Fruit fly (Drosophila melanogaster) whole organism, embryonic: ENCODE data around the gene lectin-28C.

Experiments
- ATbp ChIP-seq: fragments of 200-800 bp; sonication (Bioruptor generic); optimal IDR thresholded peaks from 2 replicates; lab custom pipeline; 2017; ENCODE audit warnings: missing biosample characterization, mild to moderate bottlenecking, missing genetic modification characterization, missing genetic modification reagents
- CG10431 ChIP-seq: fragments of 200-800 bp; sonication (Bioruptor generic); optimal IDR thresholded peaks from 3 replicates; lab custom pipeline; 2018; ENCODE audit warnings: missing biosample characterization, mild to moderate bottlenecking, missing genetic modification characterization
- CG10654 ChIP-seq: fragments of 200-800 bp; sonication (Bioruptor generic); optimal IDR thresholded peaks from 2 replicates; lab custom pipeline; 2016; ENCODE audit warnings: missing biosample characterization, missing genetic modification characterization
- CG11504 ChIP-seq: fragments of 200-800 bp; sonication (Bioruptor generic); optimal IDR thresholded peaks from 3 replicates; lab custom pipeline; 2019; ENCODE audit warnings: missing biosample characterization, mild to moderate bottlenecking, missing genetic modification characterization, moderate library complexity
- CG12659 ChIP-seq: fragments of 200-800 bp; sonication (Bioruptor generic); optimal IDR thresholded peaks from 3 replicates; lab custom pipeline; 2017; ENCODE audit warnings: mild to moderate bottlenecking, missing biosample characterization, missing genetic modification reagents, missing genetic modification characterization
- CG14667 ChIP-seq: fragments of 200-800 bp; sonication (Bioruptor generic); IDR thresholded peaks from 2 replicates; pipeline ENCODE4 v1.3.6; 2022; ENCODE audit warnings: missing biosample characterization, missing genetic modification characterization
- CG15011 ChIP-seq: fragments of 200-800 bp; sonication (Bioruptor generic); optimal IDR thresholded peaks from 3 replicates; lab custom pipeline; 2018; ENCODE audit warnings: missing biosample characterization, mild to moderate bottlenecking, missing genetic modification characterization
- CG15269 ChIP-seq: fragments of 200-800 bp; sonication (Bioruptor generic); optimal IDR thresholded peaks from 2 replicates; lab custom pipeline; 2018; ENCODE audit warnings: missing biosample characterization, mild to moderate bottlenecking, missing genetic modification characterization, moderate library complexity
- CG15696 ChIP-seq: fragments of 200-800 bp; sonication (Bioruptor generic); optimal IDR thresholded peaks from 2 replicates; lab custom pipeline; 2019; ENCODE audit warnings: missing biosample characterization, mild to moderate bottlenecking, missing genetic modification characterization, moderate library complexity
- CG2120 ChIP-seq: fragments of 200-800 bp; sonication (Bioruptor generic); optimal IDR thresholded peaks from 3 replicates; lab custom pipeline; 2016; ENCODE audit warnings: missing biosample characterization, missing genetic modification characterization
- CG2875 ChIP-seq: fragments of 200-800 bp; sonication (Bioruptor generic); optimal IDR thresholded peaks from 2 replicates; lab custom pipeline; 2017; ENCODE audit warnings: missing biosample characterization, mild to moderate bottlenecking, missing genetic modification characterization, missing genetic modification reagents
- CG32772 ChIP-seq: fragments of 200-800 bp; sonication (Bioruptor generic); IDR thresholded peaks from 2 replicates; pipeline ENCODE4 v1.3.6; 2022; ENCODE audit warnings: missing biosample characterization, missing genetic modification characterization
- CG7556 ChIP-seq: fragments of 200-800 bp; sonication (Bioruptor generic); optimal IDR thresholded peaks from 2 replicates; lab custom pipeline; 2017; ENCODE audit warnings: missing biosample characterization, mild to moderate bottlenecking, missing genetic modification characterization
- CG9932 ChIP-seq: fragments of 200-800 bp; sonication (Bioruptor generic); IDR thresholded peaks from 2 replicates; pipeline ENCODE4 v1.3.6; 2022; ENCODE audit warnings: missing biosample characterization, missing genetic modification characterization
- CTCF ChIP-seq: fragments of 200-800 bp; sonication (Bioruptor generic); optimal IDR thresholded peaks from 2 replicates; lab custom pipeline; 2017; ENCODE audit warnings: missing biosample characterization, mild to moderate bottlenecking, missing genetic modification characterization, moderate library complexity
- D ChIP-seq, 2 experiments: fragments of 200-800 bp in 1 of 2; fragments of >200 bp in 1 of 2; sonication (Bioruptor generic) in 1 of 2; optimal IDR thresholded peaks; 2 replicates in 1 of 2; 3 replicates in 1 of 2; lab custom pipeline; 2017; ENCODE audit warnings: mild to moderate bottlenecking in 1 of 2, missing biosample characterization in 1 of 2, missing genetic modification characterization in 1 of 2, missing genetic modification reagents in 1 of 2
- Gug ChIP-seq: fragments of 200-800 bp; sonication (Bioruptor generic); IDR thresholded peaks from 4 replicates; pipeline ENCODE4 v1.3.6; 2022; ENCODE audit warnings: missing biosample characterization, missing genetic modification characterization
- H2.0 ChIP-seq: fragments of 200-800 bp; sonication (Bioruptor generic); IDR thresholded peaks from 2 replicates; pipeline ENCODE4 v1.3.6; 2022; ENCODE audit warnings: missing biosample characterization, missing genetic modification characterization
- Hmr ChIP-seq: fragments of 200-800 bp; sonication (Bioruptor generic); optimal IDR thresholded peaks from 3 replicates; lab custom pipeline; 2017; ENCODE audit warnings: mild to moderate bottlenecking, missing biosample characterization, missing genetic modification reagents, missing genetic modification characterization
- Hr51 ChIP-seq, 2 experiments: fragments of 200-800 bp; sonication (Bioruptor generic); optimal IDR thresholded peaks; 2 replicates in 1 of 2; 3 replicates in 1 of 2; lab custom pipeline; 2016 to 2018; ENCODE audit warnings: missing biosample characterization in 2 of 2, missing genetic modification characterization in 2 of 2, mild to moderate bottlenecking in 1 of 2, moderate library complexity in 1 of 2
- Med ChIP-seq: fragments of 200-800 bp; sonication (Bioruptor generic); peaks from one replicate; lab custom pipeline; 2016; ENCODE audit warnings: missing biosample characterization, missing genetic modification characterization, mild to moderate bottlenecking, inconsistent platforms, moderate library complexity
- Nf-YA ChIP-seq: fragments of 200-800 bp; sonication (Bioruptor generic); IDR thresholded peaks from 2 replicates; pipeline ENCODE4 v1.3.6; 2022; ENCODE audit warnings: missing biosample characterization, missing genetic modification characterization
- Ptx1 ChIP-seq: fragments of 200-800 bp; sonication (Bioruptor generic); IDR thresholded peaks from 2 replicates; pipeline ENCODE4 v1.3.6; 2022; ENCODE audit warnings: missing biosample characterization, missing genetic modification characterization
- Ravus ChIP-seq: fragments of 200-800 bp; sonication (Bioruptor generic); IDR thresholded peaks from 2 replicates; pipeline ENCODE4 v1.3.6; 2022; ENCODE audit warnings: missing biosample characterization, missing genetic modification characterization
- ap ChIP-seq: fragments of 200-800 bp; sonication (Bioruptor generic); IDR thresholded peaks from 2 replicates; pipeline ENCODE4 v1.3.6; 2022; ENCODE audit warnings: missing biosample characterization, missing genetic modification characterization
- ash1 ChIP-seq: fragments of 200-800 bp; sonication (Bioruptor generic); optimal IDR thresholded peaks from 2 replicates; lab custom pipeline; 2018; ENCODE audit warnings: missing biosample characterization, mild to moderate bottlenecking, missing genetic modification characterization
- cad ChIP-seq: fragments of >200 bp; optimal IDR thresholded peaks from 2 replicates; lab custom pipeline; 2017; ENCODE audit warnings: missing biosample characterization, missing genetic modification characterization
- danr ChIP-seq: fragments of 200-800 bp; sonication (Bioruptor generic); IDR thresholded peaks from 2 replicates; pipeline ENCODE4 v1.3.6; 2022; ENCODE audit warnings: missing biosample characterization, missing genetic modification characterization
- dmrt99B ChIP-seq: fragments of 200-800 bp; sonication (Bioruptor generic); optimal IDR thresholded peaks from 2 replicates; lab custom pipeline; 2018; ENCODE audit warnings: missing biosample characterization, mild to moderate bottlenecking, missing genetic modification characterization, moderate library complexity
- dysf ChIP-seq: fragments of 200-800 bp; sonication (Bioruptor generic); IDR thresholded peaks from 3 replicates; pipeline ENCODE4 v1.3.6; 2022; ENCODE audit warnings: missing biosample characterization, missing genetic modification characterization
- fu2 ChIP-seq: fragments of 200-800 bp; sonication (Bioruptor generic); optimal IDR thresholded peaks from 2 replicates; lab custom pipeline; 2016; ENCODE audit warnings: missing biosample characterization, missing genetic modification characterization
- gce ChIP-seq: fragments of 200-800 bp; sonication (Bioruptor generic); IDR thresholded peaks from 3 replicates; pipeline ENCODE4 v1.3.6; 2022; ENCODE audit warnings: missing biosample characterization, missing genetic modification characterization
- gem ChIP-seq: fragments of 200-800 bp; sonication (Bioruptor generic); optimal IDR thresholded peaks from 2 replicates; lab custom pipeline; 2019; ENCODE audit warnings: missing biosample characterization, mild to moderate bottlenecking, missing genetic modification characterization, moderate library complexity
- grau ChIP-seq: fragments of 200-800 bp; optimal IDR thresholded peaks from 3 replicates; lab custom pipeline; 2019; ENCODE audit warnings: missing biosample characterization, mild to moderate bottlenecking, missing genetic modification characterization, moderate library complexity
- gsb ChIP-seq: fragments of 200-800 bp; sonication (Bioruptor generic); IDR thresholded peaks from 2 replicates; pipeline ENCODE4 v1.3.6; 2022; ENCODE audit warnings: missing biosample characterization, missing genetic modification characterization
- ken ChIP-seq: fragments of 200-800 bp; sonication (Bioruptor generic); IDR thresholded peaks from 3 replicates; pipeline ENCODE4 v1.3.6; 2022; ENCODE audit warnings: missing biosample characterization, missing genetic modification characterization
- knrl ChIP-seq: fragments of 200-800 bp; sonication (Bioruptor generic); IDR thresholded peaks from 3 replicates; pipeline ENCODE4 v1.3.6; 2022; ENCODE audit warnings: missing biosample characterization, missing genetic modification characterization; ENCODE audit not compliant: partially characterized antibody
- lab ChIP-seq: fragments of 200-800 bp; sonication (Bioruptor generic); optimal IDR thresholded peaks from 3 replicates; lab custom pipeline; 2017; ENCODE audit warnings: missing biosample characterization, missing genetic modification characterization, mild to moderate bottlenecking, moderate library complexity, missing genetic modification reagents
- p53 ChIP-seq: fragments of 200-800 bp; sonication (Bioruptor generic); optimal IDR thresholded peaks from 2 replicates; lab custom pipeline; 2016; ENCODE audit warnings: missing biosample characterization, missing genetic modification characterization
- phol ChIP-seq: fragments of 200-800 bp; sonication (Bioruptor generic); optimal IDR thresholded peaks from 3 replicates; lab custom pipeline; 2018; ENCODE audit warnings: missing biosample characterization, mild to moderate bottlenecking, missing genetic modification characterization, moderate library complexity
- row ChIP-seq: fragments of 200-800 bp; sonication (Bioruptor generic); IDR thresholded peaks from 3 replicates; pipeline ENCODE4 v1.3.6; 2022; ENCODE audit warnings: missing biosample characterization, missing genetic modification characterization
- sd ChIP-seq: fragments of 200-800 bp; sonication (Bioruptor generic); optimal IDR thresholded peaks from 3 replicates; lab custom pipeline; 2018; ENCODE audit warnings: missing biosample characterization, mild to moderate bottlenecking, missing genetic modification characterization, moderate library complexity
- tll ChIP-seq, 2 experiments: fragments of 200-800 bp in 1 of 2; fragments of >200 bp in 1 of 2; sonication (Bioruptor generic) in 1 of 2; optimal IDR thresholded peaks; 2 replicates each; lab custom pipeline; 2017 to 2019; ENCODE audit warnings: missing biosample characterization in 2 of 2, missing genetic modification characterization in 2 of 2, mild to moderate bottlenecking in 1 of 2, moderate library complexity in 1 of 2
- ttk ChIP-seq: fragments of 200-800 bp; sonication (Bioruptor generic); IDR thresholded peaks from 2 replicates; pipeline ENCODE4 v2.1.2; 2022; ENCODE audit warnings: missing biosample characterization, missing genetic modification characterization
- tx ChIP-seq: fragments of 200-800 bp; sonication (Bioruptor generic); optimal IDR thresholded peaks from 2 replicates; lab custom pipeline; 2016; ENCODE audit warnings: missing biosample characterization, missing genetic modification characterization
- unpg ChIP-seq: fragments of 200-800 bp; sonication (Bioruptor generic); optimal IDR thresholded peaks from 3 replicates; lab custom pipeline; 2018; ENCODE audit warnings: missing biosample characterization, mild to moderate bottlenecking, missing genetic modification characterization, moderate library complexity
- wor ChIP-seq: fragments of 200-800 bp; sonication (Bioruptor generic); IDR thresholded peaks from 2 replicates; pipeline ENCODE4 v1.3.6; 2022; ENCODE audit warnings: missing biosample characterization, missing genetic modification characterization
- zen ChIP-seq: fragments of 200-800 bp; sonication (Bioruptor generic); optimal IDR thresholded peaks from 3 replicates; lab custom pipeline; 2018; ENCODE audit warnings: missing biosample characterization, mild to moderate bottlenecking, missing genetic modification characterization, moderate library complexity

Gene lectin-28C

dm6 chr2L:7838024-7838423, 18.9 kb upstream of the lectin-28C start (continued):
- TF ChIP-seq D (optimal IDR thresholded peaks at IDR 0.05; lab: Kevin White, UChicago), result no peak
- no peak for TF ChIP-seq D (GFP tag; optimal IDR thresholded peaks at IDR 0.05; lab: Kevin White, UChicago)
- TF ChIP-seq CG7556 (GFP tag; lab: Kevin White, UChicago), result peak; percentile 57
- peak; percentile 51 for TF ChIP-seq CG11504 (tag; lab: Kevin White, UChicago)
- no peak for TF ChIP-seq CG10431 (GFP tag; lab: Kevin White, UChicago)
- TF ChIP-seq Nf-YA (GFP tag; lab: Robert Waterston, UW), result no peak

- TF ChIP-seq ken (GFP tag; lab: Robert Waterston, UW), result no peak
- TF ChIP-seq H2.0 (GFP tag; lab: Robert Waterston, UW), result no peak
- no peak for TF ChIP-seq CG15696 (tag; lab: Kevin White, UChicago)
- TF ChIP-seq p53 (GFP tag; lab: Kevin White, UChicago), result no peak
- no peak for TF ChIP-seq tll (GFP tag; optimal IDR thresholded peaks at IDR 0.05; lab: Kevin White, UChicago)
- TF ChIP-seq gce, result no peak
- TF ChIP-seq knrl, result no peak
- no peak for TF ChIP-seq fu2
- no peak for TF ChIP-seq CG10654 (GFP tag; lab: Kevin White, UChicago)
- no peak for TF ChIP-seq danr (GFP tag; lab: Robert Waterston, UW)
- TF ChIP-seq Gug, result no peak
These were observed 16.7 kb upstream of the lectin-28C start, which contains the start of gene CG14537 for dm6 chr2L:7840152-7840551. Gene CG14537, plus strand, starts transcription at chr2L:7840452.

dm6 chr2L:7841244-7841643, 15.6 kb upstream of the lectin-28C start:
- TF ChIP-seq gem (peak; percentile 24), wor (GFP tag; lab: Robert Waterston, UW) (no peak), Ptx1 (GFP tag; lab: Robert Waterston, UW) (0 out of 2 replicates have a peak, but pooled peaks have one; percentile 30), grau (tag; lab: Kevin White, UChicago) (peak; percentile 12), Hmr (GFP tag; lab: Kevin White, UChicago) (peak; percentile 11), CG14667 (GFP tag; lab: Robert Waterston, UW) (no peak), dmrt99B (peak; percentile 4), cad (no peak), Ravus (GFP tag; lab: Robert Waterston, UW) (no peak), CG15269 (tag; lab: Kevin White, UChicago) (peak; percentile 29), ap (GFP tag; lab: Robert Waterston, UW) (no peak), CG2120 (GFP tag; lab: Kevin White, UChicago) (peak; percentile 2), ttk (GFP tag; lab: Robert Waterston, UW) (0 out of 2 replicates have a peak, but pooled peaks have one; percentile 22), CTCF (no peak), CG9932 (no peak), zen (tag; lab: Kevin White, UChicago) (no peak), ATbp (no peak), Hr51 (GFP tag; optimal IDR thresholded peaks at IDR 0.05; lab: Kevin White, UChicago) (peak in 1 of 2 experiments; percentile 12), CG15011 (no peak), gsb (GFP tag; lab: Robert Waterston, UW) (no peak), tx (no peak), CG32772 (GFP tag; lab: Robert Waterston, UW) (0 out of 2 replicates have a peak, but pooled peaks have one; percentile 15), CG2875 (GFP tag; lab: Kevin White, UChicago) (no peak), ash1 (no peak), CG12659 (GFP tag; lab: Kevin White, UChicago) (no peak), lab (GFP tag; lab: Kevin White, UChicago) (peak; percentile 23), Med (GFP tag; lab: Kevin White, UChicago) (peak; percentile 72), dysf (GFP tag; lab: Robert Waterston, UW) (peak; percentile 26; the same call in 1 of the 3 replicates), sd (no peak), CG7556 (GFP tag; lab: Kevin White, UChicago) (no peak), row (GFP tag; lab: Robert Waterston, UW) (peak; percentile 41; the same call in 1 of the 3 replicates), unpg (GFP tag; lab: Kevin White, UChicago) (peak; percentile 0), phol (tag; lab: Kevin White, UChicago) (no peak)
